Fruit fly (Drosophila melanogaster) whole organism, embryonic: ENCODE data around the gene shi.

Experiments
- CG10321 ChIP-seq: fragments of 200-800 bp; sonication (Bioruptor generic); IDR thresholded peaks from 2 replicates; pipeline ENCODE4 v1.3.6; 2022; ENCODE audit warnings: missing biosample characterization, missing genetic modification characterization
- CG12299 ChIP-seq: fragments of 200-800 bp; sonication (Bioruptor generic); optimal IDR thresholded peaks from 2 replicates; lab custom pipeline; 2018; ENCODE audit warnings: missing biosample characterization, mild to moderate bottlenecking, missing genetic modification characterization
- CG12659 ChIP-seq: fragments of 200-800 bp; sonication (Bioruptor generic); optimal IDR thresholded peaks from 3 replicates; lab custom pipeline; 2017; ENCODE audit warnings: mild to moderate bottlenecking, missing biosample characterization, missing genetic modification reagents, missing genetic modification characterization
- CG14710 ChIP-seq: fragments of 200-800 bp; sonication (Bioruptor generic); optimal IDR thresholded peaks from 3 replicates; lab custom pipeline; 2019; ENCODE audit warnings: missing biosample characterization, mild to moderate bottlenecking, missing genetic modification characterization, moderate library complexity
- CG1602 ChIP-seq: fragments of 200-800 bp; sonication (Bioruptor generic); optimal IDR thresholded peaks from 3 replicates; lab custom pipeline; 2016; ENCODE audit warnings: missing biosample characterization, missing genetic modification characterization
- CG17186 ChIP-seq: fragments of 200-800 bp; sonication (Bioruptor generic); optimal IDR thresholded peaks from 3 replicates; lab custom pipeline; 2017; ENCODE audit warnings: missing biosample characterization, missing genetic modification reagents, missing genetic modification characterization
- CG17361 ChIP-seq: fragments of 200-800 bp; sonication (Bioruptor generic); IDR thresholded peaks from 3 replicates; pipeline ENCODE4 v1.3.6; 2022; ENCODE audit warnings: missing biosample characterization, missing genetic modification characterization
- CG17829 ChIP-seq: fragments of 200-800 bp; optimal IDR thresholded peaks from 2 replicates; lab custom pipeline; 2019; ENCODE audit warnings: missing biosample characterization, mild to moderate bottlenecking, missing genetic modification characterization, moderate library complexity
- CG2712 ChIP-seq: fragments of 200-800 bp; optimal IDR thresholded peaks from 3 replicates; lab custom pipeline; 2019; ENCODE audit warnings: missing biosample characterization, mild to moderate bottlenecking, missing genetic modification characterization, moderate library complexity
- CG34376 ChIP-seq: fragments of 200-800 bp; sonication (Bioruptor generic); optimal IDR thresholded peaks from 2 replicates; lab custom pipeline; 2018; ENCODE audit warnings: missing biosample characterization, mild to moderate bottlenecking, missing genetic modification characterization
- CG4617 ChIP-seq: fragments of 200-800 bp; sonication (Bioruptor generic); optimal IDR thresholded peaks from 3 replicates; lab custom pipeline; 2016; ENCODE audit warnings: missing biosample characterization, missing genetic modification characterization, borderline replicate concordance
- CG7357 ChIP-seq: fragments of 200-800 bp; sonication (Bioruptor generic); IDR thresholded peaks from 3 replicates; pipeline ENCODE4 v1.3.6; 2022; ENCODE audit warnings: missing biosample characterization, missing genetic modification characterization
- CG9797 ChIP-seq: fragments of 200-800 bp; sonication (Bioruptor generic); optimal IDR thresholded peaks from 3 replicates; lab custom pipeline; 2018; ENCODE audit warnings: missing biosample characterization, mild to moderate bottlenecking, missing genetic modification characterization
- D19A ChIP-seq: fragments of 200-800 bp; optimal IDR thresholded peaks from 3 replicates; lab custom pipeline; 2019; ENCODE audit warnings: missing biosample characterization, mild to moderate bottlenecking, missing genetic modification characterization, moderate library complexity
- Dll ChIP-seq: fragments of 200-800 bp; sonication (Bioruptor generic); IDR thresholded peaks from 4 replicates; pipeline ENCODE4 v1.3.6; 2022; ENCODE audit warnings: missing biosample characterization, missing genetic modification characterization; ENCODE audit not compliant: partially characterized antibody
- Dp ChIP-seq: fragments of 200-800 bp; sonication (Bioruptor generic); optimal IDR thresholded peaks from 2 replicates; lab custom pipeline; 2018; ENCODE audit warnings: missing biosample characterization, mild to moderate bottlenecking, missing genetic modification characterization, moderate library complexity
- Dref ChIP-seq: fragments of 200-800 bp; sonication (Bioruptor generic); IDR thresholded peaks from 2 replicates; pipeline ENCODE4 v1.3.6; 2022; ENCODE audit warnings: missing biosample characterization, missing genetic modification characterization
- E2f2 ChIP-seq: fragments of 200-800 bp; sonication (Bioruptor generic); IDR thresholded peaks from 2 replicates; pipeline ENCODE4 v1.3.6; 2022; ENCODE audit warnings: missing biosample characterization, missing genetic modification characterization
- Ets97D ChIP-seq: fragments of 200-800 bp; sonication (Bioruptor generic); optimal IDR thresholded peaks from 3 replicates; lab custom pipeline; 2016; ENCODE audit warnings: missing biosample characterization, missing genetic modification characterization
- HLHmδ ChIP-seq: fragments of 200-800 bp; sonication (Bioruptor generic); optimal IDR thresholded peaks from 2 replicates; lab custom pipeline; 2018; ENCODE audit warnings: missing biosample characterization, mild to moderate bottlenecking, missing genetic modification characterization, moderate library complexity
- Hey ChIP-seq: fragments of 200-800 bp; sonication (Bioruptor generic); optimal IDR thresholded peaks from 3 replicates; lab custom pipeline; 2018; ENCODE audit warnings: missing biosample characterization, mild to moderate bottlenecking, missing genetic modification characterization
- HmgZ ChIP-seq: fragments of 200-800 bp; sonication (Bioruptor generic); optimal IDR thresholded peaks from 2 replicates; lab custom pipeline; 2018; ENCODE audit warnings: missing biosample characterization, mild to moderate bottlenecking, missing genetic modification characterization
- MBD-R2 ChIP-seq: fragments of 200-800 bp; sonication (Bioruptor generic); IDR thresholded peaks from 2 replicates; pipeline ENCODE4 v1.3.6; 2022; ENCODE audit warnings: missing biosample characterization, missing genetic modification characterization
- MESR4 ChIP-seq: fragments of 200-800 bp; sonication (Bioruptor generic); optimal IDR thresholded peaks from 2 replicates; lab custom pipeline; 2018; ENCODE audit warnings: missing biosample characterization, mild to moderate bottlenecking, missing genetic modification characterization, moderate library complexity
- Mad ChIP-seq: fragments of 200-800 bp; sonication (Bioruptor generic); optimal IDR thresholded peaks from 2 replicates; lab custom pipeline; 2016; ENCODE audit warnings: missing biosample characterization, missing genetic modification characterization
- Med ChIP-seq: fragments of 200-800 bp; sonication (Bioruptor generic); peaks from one replicate; lab custom pipeline; 2016; ENCODE audit warnings: missing biosample characterization, missing genetic modification characterization, mild to moderate bottlenecking, inconsistent platforms, moderate library complexity
- Nf-YC ChIP-seq: fragments of 200-800 bp; optimal IDR thresholded peaks from 3 replicates; lab custom pipeline; 2019; ENCODE audit warnings: missing biosample characterization, mild to moderate bottlenecking, missing genetic modification characterization, moderate library complexity
- Pdp1 ChIP-seq, 2 experiments: fragments of 200-800 bp; sonication (Bioruptor generic); optimal IDR thresholded peaks; 3 replicates each; lab custom pipeline; 2016; ENCODE audit warnings: missing biosample characterization in 2 of 2, missing genetic modification characterization in 2 of 2, mild to moderate bottlenecking in 1 of 2, moderate library complexity in 1 of 2
- Sin3A ChIP-seq: fragments of >200 bp; optimal IDR thresholded peaks from 2 replicates; lab custom pipeline; 2018
- aop ChIP-seq: fragments of 200-800 bp; sonication (Bioruptor generic); IDR thresholded peaks from 2 replicates; pipeline ENCODE4 v1.3.6; 2022; ENCODE audit warnings: missing biosample characterization, missing genetic modification characterization
- ewg ChIP-seq: fragments of 200-800 bp; sonication (Bioruptor generic); optimal IDR thresholded peaks from 3 replicates; lab custom pipeline; 2017; ENCODE audit warnings: mild to moderate bottlenecking, missing biosample characterization, missing genetic modification reagents, missing genetic modification characterization
- gfzf ChIP-seq: fragments of 200-800 bp; sonication (Bioruptor generic); optimal IDR thresholded peaks from 2 replicates; lab custom pipeline; 2016; ENCODE audit warnings: missing biosample characterization, mild to moderate bottlenecking, missing genetic modification characterization, moderate library complexity
- insv ChIP-seq, 2 experiments: fragments of 200-800 bp; sonication (Bioruptor generic); optimal IDR thresholded peaks; 3 replicates each; lab custom pipeline; 2016 to 2018; ENCODE audit warnings: missing biosample characterization in 2 of 2, missing genetic modification characterization in 2 of 2
- lola ChIP-seq, 3 experiments: fragments of >200 bp in 2 of 3; fragments of 200-800 bp in 1 of 3; sonication (Bioruptor generic) in 1 of 3; optimal IDR thresholded peaks; 2 replicates each; lab custom pipeline; 2017 to 2019; ENCODE audit warnings: missing biosample characterization in 3 of 3, missing genetic modification characterization in 3 of 3, mild to moderate bottlenecking in 1 of 3, moderate library complexity in 1 of 3
- nau ChIP-seq: fragments of 200-800 bp; sonication (Bioruptor generic); optimal IDR thresholded peaks from 3 replicates; lab custom pipeline; 2017; ENCODE audit warnings: missing biosample characterization, mild to moderate bottlenecking, missing genetic modification characterization, missing genetic modification reagents
- nerfin-1 ChIP-seq: fragments of 200-800 bp; sonication (Bioruptor generic); optimal IDR thresholded peaks from 3 replicates; lab custom pipeline; 2019; ENCODE audit warnings: missing biosample characterization, mild to moderate bottlenecking, missing genetic modification characterization, moderate library complexity
- nmo ChIP-seq: fragments of 200-800 bp; sonication (Bioruptor generic); optimal IDR thresholded peaks from 2 replicates; lab custom pipeline; 2018; ENCODE audit warnings: missing biosample characterization, mild to moderate bottlenecking, missing genetic modification characterization, moderate library complexity
- phol ChIP-seq: fragments of 200-800 bp; sonication (Bioruptor generic); optimal IDR thresholded peaks from 3 replicates; lab custom pipeline; 2018; ENCODE audit warnings: missing biosample characterization, mild to moderate bottlenecking, missing genetic modification characterization, moderate library complexity
- pzg ChIP-seq: fragments of 200-800 bp; sonication (Bioruptor generic); optimal IDR thresholded peaks from 3 replicates; lab custom pipeline; 2018; ENCODE audit warnings: missing biosample characterization, mild to moderate bottlenecking, missing genetic modification characterization, moderate library complexity
- sd ChIP-seq: fragments of 200-800 bp; sonication (Bioruptor generic); optimal IDR thresholded peaks from 3 replicates; lab custom pipeline; 2018; ENCODE audit warnings: missing biosample characterization, mild to moderate bottlenecking, missing genetic modification characterization, moderate library complexity
- sens ChIP-seq: fragments of 200-800 bp; sonication (Bioruptor generic); peaks from one replicate; lab custom pipeline; 2016; ENCODE audit warnings: missing biosample characterization, missing genetic modification characterization
- sens-2 ChIP-seq: fragments of 200-800 bp; sonication (Bioruptor generic); IDR thresholded peaks from 2 replicates; pipeline ENCODE4 v1.3.6; 2022; ENCODE audit warnings: missing biosample characterization, missing genetic modification characterization
- sima ChIP-seq: fragments of 200-800 bp; sonication (Bioruptor generic); optimal IDR thresholded peaks from 2 replicates; lab custom pipeline; 2016; ENCODE audit warnings: missing biosample characterization, missing genetic modification characterization
- sqz ChIP-seq: fragments of 200-800 bp; sonication (Bioruptor generic); optimal IDR thresholded peaks from 3 replicates; lab custom pipeline; 2018; ENCODE audit warnings: missing biosample characterization, mild to moderate bottlenecking, missing genetic modification characterization
- sug ChIP-seq: fragments of 200-800 bp; optimal IDR thresholded peaks from 2 replicates; lab custom pipeline; 2019; ENCODE audit warnings: missing biosample characterization, mild to moderate bottlenecking, missing genetic modification characterization, moderate library complexity
- tup ChIP-seq: fragments of 200-800 bp; sonication (Bioruptor generic); optimal IDR thresholded peaks from 2 replicates; lab custom pipeline; 2016; ENCODE audit warnings: missing biosample characterization, mild to moderate bottlenecking, missing genetic modification characterization, moderate library complexity
- twi ChIP-seq: fragments of 200-800 bp; optimal IDR thresholded peaks from 2 replicates; lab custom pipeline; 2019; ENCODE audit warnings: missing biosample characterization, mild to moderate bottlenecking, missing genetic modification characterization, moderate library complexity
- zfh1 ChIP-seq: fragments of 200-800 bp; sonication (Bioruptor generic); IDR thresholded peaks from 3 replicates; pipeline ENCODE4 v1.3.6; 2022; ENCODE audit warnings: missing biosample characterization, missing genetic modification characterization
- zfh2 ChIP-seq: fragments of 200-800 bp; sonication (Bioruptor generic); optimal IDR thresholded peaks from 2 replicates; lab custom pipeline; 2016; ENCODE audit warnings: missing biosample characterization, missing genetic modification characterization

The shi gene

dm6 chrX:15852815-15853542 lies 38.9 kb upstream of the shi start, which contains the start of the genes UBL3 and CG15914 (continued):
- no peak for TF ChIP-seq HLHmδ
- no peak for TF ChIP-seq CG10321
- peak; percentile 14 for TF ChIP-seq twi (tag; lab: Kevin White, UChicago)
- TF ChIP-seq CG12299 (tag; lab: Kevin White, UChicago), result peak; percentile 55
- TF ChIP-seq sima (GFP tag; lab: Kevin White, UChicago), result no peak
- TF ChIP-seq Sin3A (lab: Kevin White, UChicago), result peak; percentile 67
- no peak for TF ChIP-seq Hey (tag; lab: Kevin White, UChicago)
- TF ChIP-seq ewg (GFP tag; lab: Kevin White, UChicago), result peak; percentile 60
- TF ChIP-seq CG34376, result peak; percentile 13
- peak; percentile 57 for TF ChIP-seq Med
- peak; percentile 36 for TF ChIP-seq CG17829
- peak in 1 of 3 experiments; percentile 4 for TF ChIP-seq lola (GFP tag; optimal IDR thresholded peaks at IDR 0.05; lab: Kevin White, UChicago)
- TF ChIP-seq sens (GFP tag; lab: Kevin White, UChicago), result peak; percentile 76
- TF ChIP-seq Pdp1 (GFP tag; optimal IDR thresholded peaks at IDR 0.05; lab: Kevin White, UChicago), result peak in 1 of 2 experiments; percentile 53
- TF ChIP-seq phol, result peak; percentile 57
- TF ChIP-seq Nf-YC (tag; lab: Kevin White, UChicago), result peak; percentile 49
- TF ChIP-seq Dp (GFP tag; lab: Kevin White, UChicago), result peak; percentile 59
- peak; percentile 25 for TF ChIP-seq CG4617 (GFP tag; lab: Kevin White, UChicago)
- TF ChIP-seq zfh2 (GFP tag; lab: Kevin White, UChicago), result no peak
- TF ChIP-seq E2f2, result peak; percentile 60
- TF ChIP-seq CG12659 (GFP tag; lab: Kevin White, UChicago), result peak; percentile 68
- peak; percentile 13 for TF ChIP-seq Ets97D (GFP tag; lab: Kevin White, UChicago)
- TF ChIP-seq CG9797 (GFP tag; lab: Kevin White, UChicago), result peak; percentile 95
- TF ChIP-seq nmo (GFP tag; lab: Kevin White, UChicago), result peak; percentile 40
- peak; percentile 72 for TF ChIP-seq CG14710
- peak; percentile 32 for TF ChIP-seq Dref (GFP tag; lab: Robert Waterston, UW)
- TF ChIP-seq CG17186 (GFP tag; lab: Kevin White, UChicago), result peak; percentile 75
- peak; percentile 81 for TF ChIP-seq gfzf
- peak; percentile 30 for TF ChIP-seq sug
- peak; percentile 39; the same call in 2 of the 3 replicates for TF ChIP-seq CG17361 (GFP tag; lab: Robert Waterston, UW)
- peak; percentile 45 for TF ChIP-seq MBD-R2
- no peak for TF ChIP-seq zfh1
- TF ChIP-seq Dll (GFP tag; lab: Robert Waterston, UW), result 0 out of 4 replicates have a peak, but pooled peaks have one; percentile 32
- no peak for TF ChIP-seq CG1602 (GFP tag; lab: Kevin White, UChicago)
- TF ChIP-seq MESR4 (GFP tag; lab: Kevin White, UChicago), result peak; percentile 80
- TF ChIP-seq CG7357 (GFP tag; lab: Robert Waterston, UW), result 0 out of 3 replicates have a peak, but pooled peaks have one; percentile 22
- TF ChIP-seq nau (GFP tag; lab: Kevin White, UChicago), result no peak
- no peak for TF ChIP-seq aop
- TF ChIP-seq Mad (GFP tag; lab: Kevin White, UChicago), result no peak
- TF ChIP-seq sens-2 (GFP tag; lab: Robert Waterston, UW), result no peak
- TF ChIP-seq tup (GFP tag; lab: Kevin White, UChicago), result no peak
- peak in 1 of 2 experiments; percentile 34 for TF ChIP-seq insv (GFP tag; optimal IDR thresholded peaks at IDR 0.05; lab: Kevin White, UChicago)
- TF ChIP-seq D19A (tag; lab: Kevin White, UChicago), result peak; percentile 25
- TF ChIP-seq pzg (GFP tag; lab: Kevin White, UChicago), result peak; percentile 81
- peak; percentile 41 for TF ChIP-seq CG2712
- peak; percentile 51 for TF ChIP-seq sd (tag; lab: Kevin White, UChicago)
- TF ChIP-seq HmgZ, result peak; percentile 58
- TF ChIP-seq sqz (GFP tag; lab: Kevin White, UChicago), result peak; percentile 91
- TF ChIP-seq nerfin-1 (tag; lab: Kevin White, UChicago), result peak; percentile 82
